Worm (Caenorhabditis elegans) whole organism, midembryonic: ENCODE measurements around the gene C05B5.16.

Experiments used
- T22C8.4 ChIP-seq: fragments of 200-800 bp; sonication (Bioruptor generic); IDR thresholded peaks from 2 replicates; pipeline ENCODE4 v1.3.6; 2022; ENCODE audit warnings: missing genetic modification characterization, missing compliant biosample characterization
- cog-1 ChIP-seq: sonication (generic microtip); optimal IDR thresholded peaks from 2 replicates; lab custom pipeline; 2016; ENCODE audit warnings: missing genetic modification characterization, missing compliant biosample characterization
- flt-1 ChIP-seq: fragments of 200-800 bp; sonication (Bioruptor generic); IDR thresholded peaks from 2 replicates; pipeline ENCODE4 v1.3.6; 2022; ENCODE audit warnings: missing genetic modification characterization, missing compliant biosample characterization
- klf-2 ChIP-seq: fragments of 200-800 bp; sonication (Bioruptor generic); conservative IDR thresholded peaks from 2 replicates; pipeline ENCODE4 v1.3.6; 2022; ENCODE audit warnings: missing genetic modification reagents, missing genetic modification characterization, missing compliant biosample characterization
- med-1 ChIP-seq: sonication (generic microtip); optimal IDR thresholded peaks from 2 replicates; lab custom pipeline; 2017; ENCODE audit warnings: missing genetic modification characterization, mild to moderate bottlenecking, missing compliant biosample characterization, antibody characterized with exemption, missing genetic modification reagents; ENCODE audit not compliant: insufficient read depth
- ref-1 ChIP-seq: fragments of 200-800 bp; sonication (Bioruptor generic); conservative IDR thresholded peaks from 2 replicates; pipeline ENCODE4 v1.3.6; 2022; ENCODE audit warnings: missing genetic modification reagents, missing genetic modification characterization, missing compliant biosample characterization
- tab-1 ChIP-seq: fragments of 200-800 bp; sonication (Bioruptor generic); IDR thresholded peaks from 2 replicates; pipeline ENCODE4 v1.3.6; 2022; ENCODE audit warnings: missing genetic modification characterization, missing compliant biosample characterization
- ztf-23 ChIP-seq: fragments of 200-800 bp; sonication (Bioruptor generic); IDR thresholded peaks from 2 replicates; pipeline ENCODE4 v1.3.6; 2022; ENCODE audit warnings: missing genetic modification reagents, missing genetic modification characterization, missing compliant biosample characterization
- ztf-29 ChIP-seq: fragments of 200-800 bp; sonication (Bioruptor generic); IDR thresholded peaks from 2 replicates; pipeline ENCODE4 v1.3.6; 2022; ENCODE audit warnings: missing genetic modification reagents, missing genetic modification characterization, missing compliant biosample characterization

C05B5.16 gene

DNA sequence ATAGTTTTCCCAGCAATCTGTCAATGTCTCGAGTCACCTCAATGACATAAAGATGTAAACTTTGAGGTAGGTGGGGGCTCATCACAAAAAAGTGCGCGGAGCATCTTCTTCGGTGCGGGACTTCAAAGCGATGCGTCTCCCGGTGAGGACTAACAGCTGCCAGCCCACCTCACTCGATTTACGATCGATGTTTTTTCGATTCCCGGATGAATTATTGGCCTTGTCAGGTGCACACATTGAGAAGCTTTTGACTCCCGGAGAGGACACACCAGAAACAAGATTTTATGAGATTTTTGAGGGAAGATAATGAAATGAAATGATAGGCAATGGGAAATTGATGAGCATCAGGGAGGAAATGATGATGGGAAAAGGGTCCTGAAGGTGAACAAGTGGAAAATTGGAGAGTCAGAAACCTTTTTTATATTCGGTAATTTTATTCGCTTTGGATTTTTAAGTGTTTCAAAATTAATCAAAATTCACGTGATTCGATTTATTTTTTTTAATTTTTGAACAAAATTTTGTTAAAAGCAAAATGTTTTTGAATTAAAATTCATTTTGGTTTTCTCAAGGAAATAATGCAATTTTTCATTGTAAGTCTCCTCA is 25.3 kb upstream of the C05B5.16 start, which contains the start of gene C05B5.12:
TSS of gene C05B5.12 (plus strand) at position 553 of the 603 bp plus-strand sequence.
- TF ChIP-seq cog-1 (tag; lab: Kevin White, UChicago) (no peak), tab-1 (GFP tag; lab: Robert Waterston, UW) (no peak), med-1 (GFP tag; lab: Kevin White, UChicago) (no peak), ztf-23 (GFP tag; lab: Robert Waterston, UW) (no peak), flt-1 (GFP tag; lab: Robert Waterston, UW) (no peak), ref-1 (GFP tag; lab: Robert Waterston, UW) (no peak), klf-2 (GFP tag; lab: Robert Waterston, UW) (no peak), T22C8.4 (GFP tag; lab: Robert Waterston, UW) (no peak), ztf-29 (GFP tag; lab: Robert Waterston, UW) (no peak)

- TF ChIP-seq flt-1 (GFP tag; lab: Robert Waterston, UW) (no peak), T22C8.4 (GFP tag; lab: Robert Waterston, UW) (no peak), med-1 (GFP tag; lab: Kevin White, UChicago) (no peak), cog-1 (tag; lab: Kevin White, UChicago) (no peak), tab-1 (GFP tag; lab: Robert Waterston, UW) (no peak), ref-1 (GFP tag; lab: Robert Waterston, UW) (no peak)
Measured at ce11 chrIII:9988352-9988751, 23.9 kb upstream of the C05B5.16 start, which contains the start of gene C05B5.1. Gene C05B5.1, minus strand, starts transcription at chrIII:9988452.

DNA sequence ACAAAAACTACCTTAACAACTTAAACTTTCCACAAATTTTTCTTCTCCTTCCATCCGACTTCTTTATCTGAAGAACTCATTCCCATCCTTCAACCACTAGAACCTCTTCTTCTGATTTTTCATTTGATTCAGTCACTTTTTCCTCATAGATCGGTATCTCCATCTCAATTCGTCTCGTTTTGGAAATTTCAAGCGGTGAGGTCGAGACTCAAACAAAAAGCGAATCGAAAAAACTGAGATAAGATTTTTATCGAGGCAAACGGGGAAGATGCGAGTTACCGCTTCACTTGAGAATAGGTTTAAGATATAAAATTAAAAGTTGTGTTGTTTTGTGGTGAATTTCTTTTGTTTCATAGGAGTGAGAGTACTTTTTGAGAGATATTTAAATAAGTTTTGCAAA is 20.9 kb upstream of the C05B5.16 start:
- TF ChIP-seq klf-2 (GFP tag; lab: Robert Waterston, UW) = no peak

DNA sequence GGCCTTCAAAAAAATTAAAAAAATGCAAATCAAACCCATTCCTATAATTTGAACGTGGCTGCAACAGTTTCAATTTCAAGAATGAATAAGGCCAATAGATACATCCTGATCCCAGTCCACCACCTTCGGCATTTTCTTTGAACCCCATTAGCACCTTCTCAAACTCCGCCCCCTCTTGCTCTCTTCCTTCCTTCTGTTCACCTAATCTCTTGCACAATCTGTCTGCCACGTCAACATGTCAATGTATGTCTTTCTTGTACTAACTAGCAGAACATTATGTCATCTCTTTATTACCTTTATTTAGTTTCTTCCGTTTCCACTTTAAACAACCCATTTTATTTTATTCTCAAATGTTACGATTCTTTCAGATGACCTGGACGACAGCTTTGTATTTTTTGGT is 18.7 kb upstream of the C05B5.16 start, which contains the start of gene C05B5.4:
TSS of gene C05B5.4 (plus strand) at position 351 of the 400 bp plus-strand sequence.
- no peak for TF ChIP-seq ztf-29 (GFP tag; lab: Robert Waterston, UW)
- TF ChIP-seq cog-1 (tag; lab: Kevin White, UChicago) = no peak
- TF ChIP-seq tab-1 (GFP tag; lab: Robert Waterston, UW) = no peak
- no peak for TF ChIP-seq T22C8.4 (GFP tag; lab: Robert Waterston, UW)
- no peak for TF ChIP-seq flt-1 (GFP tag; lab: Robert Waterston, UW)
- no peak for TF ChIP-seq ztf-23 (GFP tag; lab: Robert Waterston, UW)
- TF ChIP-seq klf-2 (GFP tag; lab: Robert Waterston, UW) = no peak
- no peak for TF ChIP-seq med-1 (GFP tag; lab: Kevin White, UChicago)
- no peak for TF ChIP-seq ref-1 (GFP tag; lab: Robert Waterston, UW)

DNA sequence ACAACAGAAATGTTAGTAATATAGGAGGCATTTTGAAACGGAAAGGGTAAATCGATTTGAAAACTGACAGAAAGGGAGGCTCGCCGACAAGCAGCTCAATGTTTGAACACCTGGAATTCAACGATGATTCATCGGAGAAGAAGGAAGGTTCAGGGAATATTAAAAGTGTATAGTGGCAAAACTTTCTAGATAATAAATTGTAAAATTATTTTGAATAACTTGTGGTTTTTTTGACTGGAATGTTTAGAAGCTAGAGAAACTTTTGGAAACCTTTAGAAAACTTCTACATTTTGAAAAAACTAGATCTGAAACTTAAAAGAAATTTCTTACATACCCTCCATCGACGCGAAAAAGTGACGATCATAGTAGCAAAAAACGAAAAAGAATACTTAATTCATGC is 14.3 kb upstream of the C05B5.16 start, which contains the start of gene pqn-8:
TSS of gene pqn-8 (minus strand) at position 101 of the 400 bp plus-strand sequence.
- no peak for TF ChIP-seq ref-1 (GFP tag; lab: Robert Waterston, UW)

DNA sequence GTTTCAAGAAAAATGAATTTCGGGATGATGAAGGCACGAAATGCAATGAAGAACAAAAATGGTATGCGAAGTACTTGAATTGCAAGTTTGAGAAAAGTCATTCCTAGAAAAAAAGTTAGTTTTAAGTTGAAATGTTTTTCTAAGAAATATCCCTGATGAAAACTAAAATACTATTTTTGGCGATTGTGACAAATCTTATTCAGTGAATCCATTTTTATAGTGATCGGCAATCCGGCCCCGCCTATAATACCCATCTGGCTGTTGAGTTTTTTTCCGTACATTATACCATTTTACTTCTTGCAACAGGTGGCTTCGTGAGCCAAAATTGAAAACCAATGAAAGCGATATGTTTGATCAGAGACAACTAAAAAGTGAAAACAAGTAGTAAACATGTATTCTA is 13.0 kb upstream of the C05B5.16 start, which contains the start of gene C05B5.17:
TSS of gene C05B5.17 (minus strand) at position 101 of the 400 bp plus-strand sequence.
- no peak for TF ChIP-seq tab-1 (GFP tag; lab: Robert Waterston, UW)

DNA sequence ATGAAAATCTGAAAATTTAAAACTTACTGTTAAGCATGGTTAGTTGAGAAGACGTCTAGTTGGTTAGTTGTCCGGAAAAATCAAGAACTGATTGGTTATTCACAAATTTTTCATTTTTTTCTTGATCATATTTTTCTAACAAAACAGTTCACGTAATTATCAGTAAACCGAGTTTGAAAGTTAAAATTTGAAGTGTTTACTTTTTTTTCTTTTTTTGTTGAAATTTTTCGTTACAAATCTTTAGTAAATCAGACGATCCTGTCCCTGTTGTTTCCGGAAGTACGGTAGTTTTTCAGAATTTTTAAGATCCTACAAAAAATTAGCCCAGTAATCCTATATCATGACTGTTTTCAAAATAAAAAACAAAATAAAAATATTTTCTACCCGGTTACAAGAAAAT is 11.8 kb upstream of the C05B5.16 start, which contains the start of gene C05B5.2:
TSS of gene C05B5.2 (minus strand) at position 101 of the 400 bp plus-strand sequence.
- TF ChIP-seq ztf-23 (GFP tag; lab: Robert Waterston, UW) (no peak), flt-1 (GFP tag; lab: Robert Waterston, UW) (no peak), ztf-29 (GFP tag; lab: Robert Waterston, UW) (no peak), T22C8.4 (GFP tag; lab: Robert Waterston, UW) (no peak), tab-1 (GFP tag; lab: Robert Waterston, UW) (no peak), klf-2 (GFP tag; lab: Robert Waterston, UW) (no peak), cog-1 (tag; lab: Kevin White, UChicago) (no peak), ref-1 (GFP tag; lab: Robert Waterston, UW) (no peak), med-1 (GFP tag; lab: Kevin White, UChicago) (no peak)

DNA sequence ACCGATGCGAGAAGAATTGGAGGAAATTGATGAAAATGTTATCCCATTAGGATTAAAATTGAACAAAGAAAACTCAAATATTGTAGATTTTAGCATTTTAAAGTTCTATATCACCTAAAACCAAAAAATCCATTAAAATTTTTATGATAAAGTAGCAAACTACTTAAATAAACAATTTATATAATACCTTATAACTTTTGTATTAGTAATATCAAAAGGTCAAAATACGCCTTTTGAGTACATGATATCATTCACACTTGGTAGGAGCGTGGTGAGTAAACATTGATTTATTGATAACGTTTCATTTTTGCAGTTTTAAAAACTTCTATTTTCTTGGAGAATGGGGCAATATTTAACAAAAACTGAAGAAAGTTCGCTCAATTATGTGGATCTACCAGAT is 11.2 kb upstream of the C05B5.16 start, which contains the start of gene C05B5.5:
TSS of gene C05B5.5 (plus strand) at position 301 of the 400 bp plus-strand sequence.
- no peak for TF ChIP-seq ztf-29 (GFP tag; lab: Robert Waterston, UW)
- TF ChIP-seq med-1 (GFP tag; lab: Kevin White, UChicago) = no peak
- TF ChIP-seq ztf-23 (GFP tag; lab: Robert Waterston, UW) = no peak
- TF ChIP-seq klf-2 (GFP tag; lab: Robert Waterston, UW) = no peak
- TF ChIP-seq flt-1 (GFP tag; lab: Robert Waterston, UW) = no peak
- TF ChIP-seq tab-1 (GFP tag; lab: Robert Waterston, UW) = no peak
- no peak for TF ChIP-seq cog-1 (tag; lab: Kevin White, UChicago)
- no peak for TF ChIP-seq ref-1 (GFP tag; lab: Robert Waterston, UW)
- TF ChIP-seq T22C8.4 (GFP tag; lab: Robert Waterston, UW) = no peak

DNA sequence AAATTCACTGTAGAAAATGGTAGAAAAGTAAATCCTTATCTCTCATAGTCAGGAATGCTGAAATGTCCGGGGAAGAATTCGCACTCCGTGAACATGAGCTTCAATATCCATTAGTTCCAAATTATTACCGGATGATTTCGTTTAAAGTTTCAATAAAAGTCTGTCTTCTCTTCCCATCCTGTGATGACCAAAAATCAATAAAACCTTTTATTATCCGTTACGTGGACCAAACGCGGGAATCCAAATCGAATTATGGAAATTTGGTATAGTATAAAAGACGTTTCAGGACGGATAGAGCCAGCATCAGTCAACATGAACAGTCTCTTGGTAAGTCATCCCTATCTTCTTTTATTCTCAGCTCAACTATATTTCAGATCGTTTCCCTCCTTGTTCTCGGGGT is 8.0 kb upstream of the C05B5.16 start, which contains the start of gene C05B5.11:
TSS of gene C05B5.11 (plus strand) at position 301 of the 400 bp plus-strand sequence.
- no peak for TF ChIP-seq ztf-29 (GFP tag; lab: Robert Waterston, UW)

DNA sequence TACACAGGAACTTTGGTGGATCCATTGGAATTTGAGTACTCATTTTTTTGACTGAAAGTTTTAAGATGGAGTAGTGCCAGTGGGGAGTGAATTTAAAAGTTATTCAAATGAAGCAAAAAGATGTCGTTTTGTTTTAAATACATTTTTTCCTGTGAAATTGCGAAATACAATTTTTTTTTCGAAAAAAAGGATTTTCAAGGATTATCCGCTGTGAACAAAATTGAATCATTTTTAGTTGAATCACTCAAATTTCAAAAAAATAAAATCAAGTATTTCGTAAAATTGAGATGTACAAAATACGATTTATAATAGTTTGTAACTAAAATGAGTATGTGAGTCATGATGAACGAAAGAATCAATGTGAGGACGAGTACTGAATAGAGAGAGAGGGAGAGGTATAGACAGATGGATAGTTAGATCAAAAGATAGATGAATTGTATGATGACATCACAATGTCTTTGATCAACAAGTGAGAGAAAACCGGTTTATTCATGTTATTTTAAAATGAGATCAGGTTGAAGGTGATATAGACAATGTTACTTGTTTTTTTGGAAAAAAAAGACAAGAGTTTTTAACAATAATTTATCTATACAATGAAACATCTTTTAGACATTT is 5.4 kb upstream of the C05B5.16 start, which contains the start of gene C05B5.8:
TSS of gene C05B5.8 (minus strand) at position 51 of the 615 bp plus-strand sequence.
- TF ChIP-seq ref-1 (GFP tag; lab: Robert Waterston, UW) (no peak), ztf-23 (GFP tag; lab: Robert Waterston, UW) (no peak), klf-2 (GFP tag; lab: Robert Waterston, UW) (no peak), tab-1 (GFP tag; lab: Robert Waterston, UW) (no peak), med-1 (GFP tag; lab: Kevin White, UChicago) (no peak), T22C8.4 (GFP tag; lab: Robert Waterston, UW) (no peak)
